Fruit fly (Drosophila melanogaster) whole organism, pupa: ENCODE data around the gene Adat1.

Experiments used
- CG10348 ChIP-seq: fragments of 200-800 bp; sonication (Bioruptor generic); IDR thresholded peaks from 2 replicates; pipeline ENCODE4 v1.3.6; 2022; ENCODE audit warnings: missing biosample characterization, missing genetic modification characterization
- CG13204 ChIP-seq: fragments of 200-800 bp; sonication (Bioruptor generic); optimal IDR thresholded peaks from 2 replicates; lab custom pipeline; 2018; ENCODE audit warnings: missing biosample characterization, mild to moderate bottlenecking, missing genetic modification characterization, moderate library complexity
- CG14655 ChIP-seq: fragments of 200-800 bp; sonication (Bioruptor generic); optimal IDR thresholded peaks from 3 replicates; lab custom pipeline; 2017; ENCODE audit warnings: mild to moderate bottlenecking, missing biosample characterization, missing genetic modification reagents, missing genetic modification characterization
- CG15710 ChIP-seq: fragments of 200-800 bp; sonication (Bioruptor generic); optimal IDR thresholded peaks from 2 replicates; lab custom pipeline; 2018; ENCODE audit warnings: missing biosample characterization, mild to moderate bottlenecking, missing genetic modification characterization, moderate library complexity
- CG34367 ChIP-seq: fragments of 200-800 bp; sonication (Bioruptor generic); optimal IDR thresholded peaks from 2 replicates; lab custom pipeline; 2018; ENCODE audit warnings: missing biosample characterization, mild to moderate bottlenecking, missing genetic modification characterization

dm6 chr2L:13835002-13835910 lies 24.0 kb upstream of the Adat1 start, which contains the start of the genes mRpS23 and CenG1A:
- TF ChIP-seq CG13204 (GFP tag; lab: Kevin White, UChicago) (no peak), CG14655 (GFP tag; lab: Kevin White, UChicago) (peak; percentile 100), CG34367 (tag; lab: Kevin White, UChicago) (peak; percentile 100), CG10348 (GFP tag; lab: Robert Waterston, UW) (peak; percentile 99), CG15710 (tag; lab: Kevin White, UChicago) (peak; percentile 100)
